Comparison of ENCODE assay signal across 4 fruit fly cellular contexts in the genomic region with DNA sequence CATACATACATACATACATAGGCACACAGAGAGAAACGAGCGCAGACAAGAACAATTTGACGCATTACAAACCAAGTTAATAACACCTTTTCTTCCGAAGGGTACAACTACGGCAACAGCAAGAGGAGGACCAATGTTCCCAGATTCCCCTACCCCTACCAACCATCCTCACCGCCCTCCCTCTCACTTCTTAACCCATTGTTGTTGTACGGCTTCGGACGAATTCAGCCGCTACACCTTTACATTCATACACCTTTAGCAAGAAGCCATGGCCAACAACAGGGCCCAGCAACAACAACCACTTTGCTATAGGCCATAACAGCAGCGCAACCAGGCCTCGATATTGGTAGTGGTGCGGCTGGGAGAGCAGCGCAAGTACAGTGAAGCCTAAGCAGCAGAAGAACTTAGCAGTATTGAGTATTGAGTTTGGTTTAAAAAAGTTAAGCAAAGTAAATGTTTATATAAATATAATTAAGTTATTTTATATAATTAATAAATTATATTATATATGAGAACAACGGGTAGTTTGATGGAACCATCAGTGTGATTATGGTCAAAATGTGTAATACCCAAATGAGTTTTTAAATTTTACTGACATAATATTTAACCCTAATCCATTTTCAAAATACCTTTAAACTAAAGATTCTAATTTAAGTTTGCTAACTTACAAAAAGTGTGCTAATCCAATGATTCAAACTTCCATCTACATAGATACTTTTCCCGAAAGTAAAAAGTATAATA.
TF ChIP-seq lines count a peak whose summit lies in the region.

No protein-coding gene starts in this region.

TF ChIP-seq in whole organism, embryonic, 481 proteins besides CTCF, POLR2A, EP300 and RAD21 (continued from another document and continues in another):
- TF ChIP-seq CG5245 (GFP tag; optimal IDR thresholded peaks at IDR 0.05; lab: Kevin White, UChicago) (no peak), Fer1 (GFP tag; optimal IDR thresholded peaks at IDR 0.05; lab: Kevin White, UChicago) (no peak), CG15601 (tag; optimal IDR thresholded peaks at IDR 0.05; lab: Kevin White, UChicago) (no peak), YL-1 (GFP tag; optimal IDR thresholded peaks at IDR 0.05; lab: Kevin White, UChicago) (no peak), CG7963 (GFP tag; IDR thresholded peaks at IDR 0.05; lab: Robert Waterston, UW; ENCODE audit: partially characterized antibody) (no peak), grn (GFP tag; optimal IDR thresholded peaks at IDR 0.05; lab: Kevin White, UChicago) (no peak), CG17802 (tag; optimal IDR thresholded peaks at IDR 0.05; lab: Kevin White, UChicago) (no peak), chm (GFP tag; IDR thresholded peaks at IDR 0.05; lab: Robert Waterston, UW) (peak; percentile 57; the same call in 1 of the 2 replicates), CG17328 (GFP tag; IDR thresholded peaks at IDR 0.05; lab: Robert Waterston, UW) (peak; percentile 53; the same call in 1 of the 2 replicates), Poxn (GFP tag; IDR thresholded peaks at IDR 0.05; lab: Robert Waterston, UW) (no peak), CG12659 (GFP tag; optimal IDR thresholded peaks at IDR 0.05; lab: Kevin White, UChicago) (peak; percentile 39), sug (tag; optimal IDR thresholded peaks at IDR 0.05; lab: Kevin White, UChicago) (no peak), Aef1 (GFP tag; IDR thresholded peaks at IDR 0.05; lab: Robert Waterston, UW) (peak; percentile 72), CG14441 (GFP tag; IDR thresholded peaks at IDR 0.05; lab: Robert Waterston, UW) (peak; percentile 63), eyg (GFP tag; optimal IDR thresholded peaks at IDR 0.05; lab: Kevin White, UChicago) (no peak), HLH54F (GFP tag; optimal IDR thresholded peaks at IDR 0.05; lab: Kevin White, UChicago) (no peak), ci (GFP tag; IDR thresholded peaks at IDR 0.05; lab: Robert Waterston, UW) (peak; percentile 61; the same call in 1 of the 3 replicates), vvl (GFP tag; IDR thresholded peaks at IDR 0.05; lab: Robert Waterston, UW) (peak; percentile 74), slbo (GFP tag; IDR thresholded peaks at IDR 0.05; lab: Robert Waterston, UW) (peak; percentile 78), CG2875 (GFP tag; optimal IDR thresholded peaks at IDR 0.05; lab: Kevin White, UChicago) (no peak), Opbp (GFP tag; IDR thresholded peaks at IDR 0.05; lab: Robert Waterston, UW; ENCODE audit: partially characterized antibody) (0 out of 3 replicates have a peak, but pooled peaks have one; percentile 24), Rfx (GFP tag; IDR thresholded peaks at IDR 0.05; lab: Robert Waterston, UW) (peak; percentile 82; the same call in 1 of the 2 replicates), Deaf1 (tag; optimal IDR thresholded peaks at IDR 0.05; lab: Kevin White, UChicago) (no peak), Ssrp (tag; optimal IDR thresholded peaks at IDR 0.05; lab: Kevin White, UChicago) (no peak), btn (GFP tag; optimal IDR thresholded peaks at IDR 0.05; lab: Kevin White, UChicago) (no peak), crol (GFP tag; IDR thresholded peaks at IDR 0.05; lab: Robert Waterston, UW) (peak; percentile 89), CG17359 (tag; optimal IDR thresholded peaks at IDR 0.05; lab: Kevin White, UChicago) (peak; percentile 25), CG8388 (GFP tag; optimal IDR thresholded peaks at IDR 0.05; lab: Kevin White, UChicago) (no peak), Kr (GFP tag; optimal IDR thresholded peaks at IDR 0.05; lab: Kevin White, UChicago) (no peak), CG1529 (GFP tag; optimal IDR thresholded peaks at IDR 0.05; lab: Kevin White, UChicago) (no peak)

TF ChIP-seq in whole organism, prepupa, 60 proteins besides CTCF, POLR2A, EP300 and RAD21 (continued from another document and continues in another):
- no peak for TF ChIP-seq CG34406 (GFP tag; optimal IDR thresholded peaks at IDR 0.05; lab: Kevin White, UChicago)
- TF ChIP-seq svp (GFP tag; lab: Kevin White, UChicago): peak; percentile 78
- peak; percentile 47 for TF ChIP-seq Smox (GFP tag; optimal IDR thresholded peaks at IDR 0.05; lab: Kevin White, UChicago)
- peak; percentile 57 for TF ChIP-seq cyc (GFP tag; optimal IDR thresholded peaks at IDR 0.05; lab: Kevin White, UChicago)
- TF ChIP-seq CG8632 (GFP tag; optimal IDR thresholded peaks at IDR 0.05; lab: Kevin White, UChicago): peak; percentile 17
- peak; percentile 28 for TF ChIP-seq Ets21C (GFP tag; optimal IDR thresholded peaks at IDR 0.05; lab: Kevin White, UChicago)
- peak; percentile 49 for TF ChIP-seq achi (GFP tag; optimal IDR thresholded peaks at IDR 0.05; lab: Kevin White, UChicago)
- peak; percentile 5 for TF ChIP-seq vri (GFP tag; optimal IDR thresholded peaks at IDR 0.05; lab: Kevin White, UChicago)
- peak; percentile 8 to 23 for TF ChIP-seq ss (GFP tag; optimal IDR thresholded peaks at IDR 0.05; lab: Kevin White, UChicago)
- TF ChIP-seq CG8119 (GFP tag; IDR thresholded peaks at IDR 0.05; lab: Robert Waterston, UW): peak; percentile 42; the same call in 1 of the 3 replicates
- TF ChIP-seq CG3032 (tag; optimal IDR thresholded peaks at IDR 0.05; lab: Kevin White, UChicago): no peak
- peak; percentile 26 for TF ChIP-seq esn (GFP tag; optimal IDR thresholded peaks at IDR 0.05; lab: Kevin White, UChicago)
- no peak for TF ChIP-seq lz (GFP tag; optimal IDR thresholded peaks at IDR 0.05; lab: Kevin White, UChicago)
- TF ChIP-seq Sox14 (GFP tag; optimal IDR thresholded peaks at IDR 0.05; lab: Kevin White, UChicago): peak; percentile 47
- TF ChIP-seq CG1621 (tag; optimal IDR thresholded peaks at IDR 0.05; lab: Kevin White, UChicago): peak; percentile 60
- peak; percentile 44 for TF ChIP-seq Sox102F (GFP tag; optimal IDR thresholded peaks at IDR 0.05; lab: Kevin White, UChicago)
- peak; percentile 45 for TF ChIP-seq CG31627 (GFP tag; optimal IDR thresholded peaks at IDR 0.05; lab: Kevin White, UChicago)
- peak; percentile 51 for TF ChIP-seq CG15336 (GFP tag; IDR thresholded peaks at IDR 0.05; lab: Robert Waterston, UW)
- TF ChIP-seq eg (GFP tag; IDR thresholded peaks at IDR 0.05; lab: Robert Waterston, UW): peak; percentile 70
- peak; percentile 28 for TF ChIP-seq CG6792 (GFP tag; optimal IDR thresholded peaks at IDR 0.05; lab: Kevin White, UChicago)
- TF ChIP-seq fd59A (GFP tag; optimal IDR thresholded peaks at IDR 0.05; lab: Kevin White, UChicago): peak; percentile 18
- peak; percentile 67 for TF ChIP-seq CG6163 (GFP tag; IDR thresholded peaks at IDR 0.05; lab: Robert Waterston, UW)
- peak; percentile 64 for TF ChIP-seq CG3919 (GFP tag; optimal IDR thresholded peaks at IDR 0.05; lab: Kevin White, UChicago)
- peak; percentile 86 for TF ChIP-seq Eip78C (GFP tag; lab: Kevin White, UChicago)
- TF ChIP-seq Hr39 (GFP tag; optimal IDR thresholded peaks at IDR 0.05; lab: Kevin White, UChicago): peak; percentile 36
- TF ChIP-seq Sox15 (GFP tag; optimal IDR thresholded peaks at IDR 0.05; lab: Kevin White, UChicago): peak; percentile 14
- no peak for TF ChIP-seq CG8319 (GFP tag; optimal IDR thresholded peaks at IDR 0.05; lab: Kevin White, UChicago)
- peak; percentile 47 for TF ChIP-seq OdsH (GFP tag; optimal IDR thresholded peaks at IDR 0.05; lab: Kevin White, UChicago)
- TF ChIP-seq CG9139 (GFP tag; optimal IDR thresholded peaks at IDR 0.05; lab: Kevin White, UChicago): no peak
- no peak for TF ChIP-seq fkh (GFP tag; optimal IDR thresholded peaks at IDR 0.05; lab: Kevin White, UChicago)
- TF ChIP-seq Eip75B (GFP tag; optimal IDR thresholded peaks at IDR 0.05; lab: Kevin White, UChicago): peak; percentile 54
- peak; percentile 53 for TF ChIP-seq Lpt (GFP tag; optimal IDR thresholded peaks at IDR 0.05; lab: Kevin White, UChicago)

TF ChIP-seq in whole organism, pupa, 21 proteins besides CTCF, POLR2A, EP300 and RAD21 (continued from another document):
- TF ChIP-seq CG32121 (GFP tag; IDR thresholded peaks at IDR 0.05; lab: Robert Waterston, UW) (peak; percentile 57; the same call in 1 of the 2 replicates), CG15710 (tag; optimal IDR thresholded peaks at IDR 0.05; lab: Kevin White, UChicago) (peak; percentile 18)

TF ChIP-seq in whole organism, wandering third instar larva, 38 proteins besides CTCF, POLR2A, EP300 and RAD21 (continued from another document):
- no peak for TF ChIP-seq Rel (GFP tag; optimal IDR thresholded peaks at IDR 0.05; lab: Kevin White, UChicago)
- TF ChIP-seq Rel (tag; optimal IDR thresholded peaks at IDR 0.05; lab: Kevin White, UChicago): peak; percentile 48
- TF ChIP-seq woc (GFP tag; optimal IDR thresholded peaks at IDR 0.05; lab: Kevin White, UChicago): peak; percentile 80
- TF ChIP-seq Myc (optimal IDR thresholded peaks at IDR 0.05; lab: Kevin White, UChicago): no peak
- TF ChIP-seq sage (GFP tag; optimal IDR thresholded peaks at IDR 0.05; lab: Kevin White, UChicago): no peak
- peak; percentile 6 for TF ChIP-seq Sp1 (GFP tag; optimal IDR thresholded peaks at IDR 0.05; lab: Kevin White, UChicago)
- TF ChIP-seq h (GFP tag; optimal IDR thresholded peaks at IDR 0.05; lab: Kevin White, UChicago): peak; percentile 62
- no peak for TF ChIP-seq dmrt93B (GFP tag; optimal IDR thresholded peaks at IDR 0.05; lab: Kevin White, UChicago)
